Fruit fly (Drosophila melanogaster) whole organism, embryonic: ENCODE measurements around the gene Sirup.
A peak's percentile ranks its signal among the peaks of the same experiment; 100 is the strongest.

Experiments used
- Aef1 ChIP-seq: fragments of 200-800 bp; sonication (Bioruptor generic); IDR thresholded peaks from 3 replicates; pipeline ENCODE4 v1.3.6; 2022; ENCODE audit warnings: missing biosample characterization, missing genetic modification characterization
- Asciz ChIP-seq: fragments of 200-800 bp; sonication (Bioruptor generic); optimal IDR thresholded peaks from 2 replicates; lab custom pipeline; 2017; ENCODE audit warnings: missing biosample characterization, mild to moderate bottlenecking, missing genetic modification characterization, missing genetic modification reagents
- BEAF-32 ChIP-seq: fragments of 200-800 bp; sonication (Bioruptor generic); optimal IDR thresholded peaks from 3 replicates; lab custom pipeline; 2017; ENCODE audit warnings: missing biosample characterization, missing genetic modification characterization, mild to moderate bottlenecking, moderate library complexity, missing genetic modification reagents
- Bgb ChIP-seq: fragments of 200-800 bp; sonication (Bioruptor generic); IDR thresholded peaks from 2 replicates; pipeline ENCODE4 v1.3.6; 2022; ENCODE audit warnings: missing biosample characterization, missing genetic modification characterization; ENCODE audit not compliant: partially characterized antibody
- C15 ChIP-seq: fragments of 200-800 bp; sonication (Bioruptor generic); IDR thresholded peaks from 3 replicates; pipeline ENCODE4 v1.3.6; 2022; ENCODE audit warnings: missing biosample characterization, missing genetic modification characterization
- CG11504 ChIP-seq: fragments of 200-800 bp; sonication (Bioruptor generic); optimal IDR thresholded peaks from 3 replicates; lab custom pipeline; 2019; ENCODE audit warnings: missing biosample characterization, mild to moderate bottlenecking, missing genetic modification characterization, moderate library complexity
- CG12155 ChIP-seq: fragments of 200-800 bp; sonication (Bioruptor generic); optimal IDR thresholded peaks from 3 replicates; lab custom pipeline; 2016; ENCODE audit warnings: missing biosample characterization, missing genetic modification characterization
- CG13424 ChIP-seq: fragments of 200-800 bp; sonication (Bioruptor generic); optimal IDR thresholded peaks from 2 replicates; lab custom pipeline; 2019; ENCODE audit warnings: missing biosample characterization, mild to moderate bottlenecking, missing genetic modification characterization, moderate library complexity
- CG14050 ChIP-seq: fragments of 200-800 bp; sonication (Bioruptor generic); IDR thresholded peaks from 3 replicates; pipeline ENCODE4 v1.3.6; 2022; ENCODE audit warnings: missing biosample characterization, missing genetic modification characterization
- CG15011 ChIP-seq: fragments of 200-800 bp; sonication (Bioruptor generic); optimal IDR thresholded peaks from 3 replicates; lab custom pipeline; 2018; ENCODE audit warnings: missing biosample characterization, mild to moderate bottlenecking, missing genetic modification characterization
- CG16815 ChIP-seq: fragments of 200-800 bp; sonication (Bioruptor generic); optimal IDR thresholded peaks from 3 replicates; lab custom pipeline; 2017; ENCODE audit warnings: missing biosample characterization, mild to moderate bottlenecking, missing genetic modification characterization
- CG17359 ChIP-seq: fragments of 200-800 bp; sonication (Bioruptor generic); optimal IDR thresholded peaks from 3 replicates; lab custom pipeline; 2018; ENCODE audit warnings: missing biosample characterization, mild to moderate bottlenecking, missing genetic modification characterization, moderate library complexity
- CG17829 ChIP-seq: fragments of 200-800 bp; optimal IDR thresholded peaks from 2 replicates; lab custom pipeline; 2019; ENCODE audit warnings: missing biosample characterization, mild to moderate bottlenecking, missing genetic modification characterization, moderate library complexity
- CG18619 ChIP-seq: fragments of 200-800 bp; sonication (Bioruptor generic); optimal IDR thresholded peaks from 3 replicates; lab custom pipeline; 2017; ENCODE audit warnings: missing biosample characterization, mild to moderate bottlenecking, missing genetic modification characterization
- CG2120 ChIP-seq: fragments of 200-800 bp; sonication (Bioruptor generic); optimal IDR thresholded peaks from 3 replicates; lab custom pipeline; 2016; ENCODE audit warnings: missing biosample characterization, missing genetic modification characterization
- CG2129 ChIP-seq: fragments of 200-800 bp; sonication (Bioruptor generic); IDR thresholded peaks from 2 replicates; pipeline ENCODE4 v1.3.6; 2022; ENCODE audit warnings: missing biosample characterization, missing genetic modification characterization; ENCODE audit not compliant: partially characterized antibody
- CG2875 ChIP-seq: fragments of 200-800 bp; sonication (Bioruptor generic); optimal IDR thresholded peaks from 2 replicates; lab custom pipeline; 2017; ENCODE audit warnings: missing biosample characterization, mild to moderate bottlenecking, missing genetic modification characterization, missing genetic modification reagents
- CG3163 ChIP-seq: fragments of 200-800 bp; sonication (Bioruptor generic); optimal IDR thresholded peaks from 3 replicates; lab custom pipeline; 2016; ENCODE audit warnings: missing biosample characterization, missing genetic modification characterization
- CG3726 ChIP-seq: fragments of 200-800 bp; sonication (Bioruptor generic); IDR thresholded peaks from 3 replicates; pipeline ENCODE4, ENCODE4 v1.3.6; 2022; ENCODE audit warnings: missing biosample characterization, missing genetic modification characterization
- CG4282 ChIP-seq: fragments of 200-800 bp; sonication (Bioruptor generic); optimal IDR thresholded peaks from 2 replicates; lab custom pipeline; 2016; ENCODE audit warnings: missing biosample characterization, missing genetic modification characterization
- CG4328 ChIP-seq: fragments of 200-800 bp; sonication (Bioruptor generic); optimal IDR thresholded peaks from 3 replicates; lab custom pipeline; 2017; ENCODE audit warnings: missing biosample characterization, missing genetic modification reagents, missing genetic modification characterization
- CG4360 ChIP-seq: fragments of 200-800 bp; sonication (Bioruptor generic); IDR thresholded peaks from 2 replicates; pipeline ENCODE4 v1.3.6; 2022; ENCODE audit warnings: missing biosample characterization, missing genetic modification characterization
- CG4707 ChIP-seq: fragments of 200-800 bp; sonication (Bioruptor generic); optimal IDR thresholded peaks from 2 replicates; lab custom pipeline; 2018; ENCODE audit warnings: missing biosample characterization, mild to moderate bottlenecking, missing genetic modification characterization, moderate library complexity
- CG6765 ChIP-seq: fragments of 200-800 bp; sonication (Bioruptor generic); optimal IDR thresholded peaks from 3 replicates; lab custom pipeline; 2017; ENCODE audit warnings: missing biosample characterization, mild to moderate bottlenecking, missing genetic modification characterization
- CG6813 ChIP-seq: fragments of 200-800 bp; sonication (Bioruptor generic); optimal IDR thresholded peaks from 2 replicates; lab custom pipeline; 2017; ENCODE audit warnings: missing biosample characterization, missing genetic modification characterization, mild to moderate bottlenecking, moderate library complexity, missing genetic modification reagents
- CG8089 ChIP-seq: fragments of 200-800 bp; sonication (Bioruptor generic); optimal IDR thresholded peaks from 3 replicates; lab custom pipeline; 2016; ENCODE audit warnings: missing biosample characterization, missing genetic modification characterization
- CTCF ChIP-seq: fragments of 200-800 bp; sonication (Bioruptor generic); optimal IDR thresholded peaks from 2 replicates; lab custom pipeline; 2017; ENCODE audit warnings: missing biosample characterization, mild to moderate bottlenecking, missing genetic modification characterization, moderate library complexity
- Deaf1 ChIP-seq: fragments of 200-800 bp; optimal IDR thresholded peaks from 3 replicates; lab custom pipeline; 2019; ENCODE audit warnings: missing biosample characterization, mild to moderate bottlenecking, missing genetic modification characterization, moderate library complexity
- E2f1 ChIP-seq: fragments of 200-800 bp; sonication (Bioruptor generic); IDR thresholded peaks from 2 replicates; pipeline ENCODE4 v1.3.6; 2022; ENCODE audit warnings: missing biosample characterization, missing genetic modification characterization
- Fer1 ChIP-seq: fragments of 200-800 bp; sonication (Bioruptor generic); optimal IDR thresholded peaks from 2 replicates; lab custom pipeline; 2017; ENCODE audit warnings: missing biosample characterization, mild to moderate bottlenecking, missing genetic modification characterization
- HLH4C ChIP-seq: fragments of 200-800 bp; sonication (Bioruptor generic); IDR thresholded peaks from 3 replicates; pipeline ENCODE4 v1.3.6; 2022; ENCODE audit warnings: missing biosample characterization, missing genetic modification characterization; ENCODE audit not compliant: partially characterized antibody
- Hr39 ChIP-seq: fragments of >200 bp; optimal IDR thresholded peaks from 2 replicates; lab custom pipeline; 2017
- MBD-R2 ChIP-seq: fragments of 200-800 bp; sonication (Bioruptor generic); IDR thresholded peaks from 2 replicates; pipeline ENCODE4 v1.3.6; 2022; ENCODE audit warnings: missing biosample characterization, missing genetic modification characterization
- Meics ChIP-seq: fragments of 200-800 bp; sonication (Bioruptor generic); optimal IDR thresholded peaks from 2 replicates; lab custom pipeline; 2017; ENCODE audit warnings: missing biosample characterization, mild to moderate bottlenecking, missing genetic modification characterization
- Nf-YB ChIP-seq: fragments of 200-800 bp; sonication (Bioruptor generic); optimal IDR thresholded peaks from 3 replicates; lab custom pipeline; 2019; ENCODE audit warnings: missing biosample characterization, mild to moderate bottlenecking, missing genetic modification characterization, moderate library complexity
- Side ChIP-seq: fragments of 200-800 bp; sonication (Bioruptor generic); optimal IDR thresholded peaks from 2 replicates; lab custom pipeline; 2016; ENCODE audit warnings: missing biosample characterization, missing genetic modification characterization
- TFAM ChIP-seq: fragments of 200-800 bp; sonication (Bioruptor generic); optimal IDR thresholded peaks from 2 replicates; lab custom pipeline; 2017; ENCODE audit warnings: missing biosample characterization, missing genetic modification characterization, inconsistent platforms
- Usf ChIP-seq: fragments of 200-800 bp; sonication (Bioruptor generic); optimal IDR thresholded peaks from 2 replicates; lab custom pipeline; 2017; ENCODE audit warnings: missing genotype, missing biosample characterization, missing genetic modification characterization
- cad ChIP-seq: fragments of >200 bp; optimal IDR thresholded peaks from 2 replicates; lab custom pipeline; 2017; ENCODE audit warnings: missing biosample characterization, missing genetic modification characterization
- cwo ChIP-seq: fragments of 200-800 bp; sonication (Bioruptor generic); optimal IDR thresholded peaks from 3 replicates; lab custom pipeline; 2017; ENCODE audit warnings: missing biosample characterization, missing genetic modification characterization, mild to moderate bottlenecking, moderate library complexity, missing genetic modification reagents
- danr ChIP-seq: fragments of 200-800 bp; sonication (Bioruptor generic); IDR thresholded peaks from 2 replicates; pipeline ENCODE4 v1.3.6; 2022; ENCODE audit warnings: missing biosample characterization, missing genetic modification characterization
- en ChIP-seq: fragments of 200-800 bp; sonication (Bioruptor generic); optimal IDR thresholded peaks from 2 replicates; lab custom pipeline; 2016; ENCODE audit warnings: missing biosample characterization, missing genetic modification characterization
- fd64A ChIP-seq: fragments of 200-800 bp; sonication (Bioruptor generic); optimal IDR thresholded peaks from 3 replicates; lab custom pipeline; 2018; ENCODE audit warnings: missing biosample characterization, mild to moderate bottlenecking, missing genetic modification characterization
- ham ChIP-seq: fragments of 200-800 bp; sonication (Bioruptor generic); IDR thresholded peaks from 2 replicates; pipeline ENCODE4 v1.3.6; 2022; ENCODE audit warnings: missing biosample characterization, missing genetic modification characterization
- hth ChIP-seq: fragments of >200 bp; optimal IDR thresholded peaks from 2 replicates; lab custom pipeline; 2017; ENCODE audit warnings: inconsistent platforms
- jing ChIP-seq: fragments of 200-800 bp; sonication (Bioruptor generic); optimal IDR thresholded peaks from 2 replicates; lab custom pipeline; 2018; ENCODE audit warnings: missing biosample characterization, mild to moderate bottlenecking, missing genetic modification characterization
- ken ChIP-seq: fragments of 200-800 bp; sonication (Bioruptor generic); IDR thresholded peaks from 3 replicates; pipeline ENCODE4 v1.3.6; 2022; ENCODE audit warnings: missing biosample characterization, missing genetic modification characterization
- pita ChIP-seq: fragments of 200-800 bp; sonication (Bioruptor generic); optimal IDR thresholded peaks from 2 replicates; lab custom pipeline; 2017; ENCODE audit warnings: missing biosample characterization, mild to moderate bottlenecking, missing genetic modification characterization
- seq ChIP-seq: fragments of 200-800 bp; sonication (Bioruptor generic); IDR thresholded peaks from 2 replicates; pipeline ENCODE4 v1.3.6; 2022; ENCODE audit warnings: missing biosample characterization, missing genetic modification characterization
- tin ChIP-seq: fragments of 200-800 bp; sonication (Bioruptor generic); optimal IDR thresholded peaks from 3 replicates; lab custom pipeline; 2016; ENCODE audit warnings: missing biosample characterization, missing genetic modification characterization
- tio ChIP-seq: fragments of 200-800 bp; sonication (Bioruptor generic); optimal IDR thresholded peaks from 2 replicates; lab custom pipeline; 2017; ENCODE audit warnings: missing biosample characterization, missing genetic modification characterization, inconsistent platforms
- tx ChIP-seq: fragments of 200-800 bp; sonication (Bioruptor generic); optimal IDR thresholded peaks from 2 replicates; lab custom pipeline; 2016; ENCODE audit warnings: missing biosample characterization, missing genetic modification characterization
- wor ChIP-seq: fragments of 200-800 bp; sonication (Bioruptor generic); IDR thresholded peaks from 2 replicates; pipeline ENCODE4 v1.3.6; 2022; ENCODE audit warnings: missing biosample characterization, missing genetic modification characterization

Gene Sirup

dm6 chr2L:8030693-8031210 lies 32.1 kb downstream of the Sirup start, which contains the start of gene Cka (continued):
- TF ChIP-seq MBD-R2 (GFP tag; lab: Robert Waterston, UW) = peak; percentile 54; the same call in 1 of the 2 replicates
- TF ChIP-seq CG8089 (GFP tag; lab: Kevin White, UChicago) = no peak
- TF ChIP-seq CG6765 (GFP tag; lab: Kevin White, UChicago) = no peak
- TF ChIP-seq Aef1 = no peak
- TF ChIP-seq CG18619 (GFP tag; lab: Kevin White, UChicago) = no peak
- no peak for TF ChIP-seq cad (GFP tag; lab: Kevin White, UChicago)
- no peak for TF ChIP-seq wor (GFP tag; lab: Robert Waterston, UW)
- no peak for TF ChIP-seq danr (GFP tag; lab: Robert Waterston, UW)
- no peak for TF ChIP-seq CG14050 (GFP tag; lab: Robert Waterston, UW)
- TF ChIP-seq pita = no peak
- TF ChIP-seq tx (GFP tag; lab: Kevin White, UChicago) = no peak
- no peak for TF ChIP-seq Usf
- peak; percentile 18 for TF ChIP-seq CG13424 (tag; lab: Kevin White, UChicago)
- no peak for TF ChIP-seq CG6813 (GFP tag; lab: Kevin White, UChicago)
- peak; percentile 61; the same call in 1 of the 2 replicates for TF ChIP-seq Bgb (GFP tag; lab: Robert Waterston, UW)
- TF ChIP-seq fd64A = no peak
- no peak for TF ChIP-seq ken
- no peak for TF ChIP-seq HLH4C
- TF ChIP-seq CTCF (GFP tag; lab: Kevin White, UChicago) = no peak
- no peak for TF ChIP-seq C15 (GFP tag; lab: Robert Waterston, UW)
- TF ChIP-seq Hr39 (lab: Kevin White, UChicago) = no peak
- no peak for TF ChIP-seq CG16815 (GFP tag; lab: Kevin White, UChicago)
- no peak for TF ChIP-seq CG4707 (GFP tag; lab: Kevin White, UChicago)
- TF ChIP-seq Asciz (GFP tag; lab: Kevin White, UChicago) = no peak
- TF ChIP-seq cwo (GFP tag; lab: Kevin White, UChicago) = no peak
- no peak for TF ChIP-seq en (GFP tag; lab: Kevin White, UChicago)
- TF ChIP-seq E2f1 (GFP tag; lab: Robert Waterston, UW) = no peak
- no peak for TF ChIP-seq CG11504 (tag; lab: Kevin White, UChicago)
- no peak for TF ChIP-seq tin (GFP tag; lab: Kevin White, UChicago)
- no peak for TF ChIP-seq Meics (GFP tag; lab: Kevin White, UChicago)
- no peak for TF ChIP-seq Side (GFP tag; lab: Kevin White, UChicago)
- no peak for TF ChIP-seq seq (GFP tag; lab: Robert Waterston, UW)
- no peak for TF ChIP-seq jing (GFP tag; lab: Kevin White, UChicago)
- no peak for TF ChIP-seq ham (GFP tag; lab: Robert Waterston, UW)
- no peak for TF ChIP-seq CG2129
- peak; percentile 23 for TF ChIP-seq Deaf1 (tag; lab: Kevin White, UChicago)
- TF ChIP-seq CG4328 (GFP tag; lab: Kevin White, UChicago) = no peak
- TF ChIP-seq CG3163 (GFP tag; lab: Kevin White, UChicago) = no peak
- peak; percentile 17 for TF ChIP-seq CG17829 (tag; lab: Kevin White, UChicago)
- TF ChIP-seq CG12155 (GFP tag; lab: Kevin White, UChicago) = no peak
- peak; percentile 43 for TF ChIP-seq Fer1 (GFP tag; lab: Kevin White, UChicago)
- peak; percentile 25 for TF ChIP-seq BEAF-32 (GFP tag; lab: Kevin White, UChicago)
- no peak for TF ChIP-seq TFAM
- no peak for TF ChIP-seq CG15011 (GFP tag; lab: Kevin White, UChicago)
- TF ChIP-seq CG17359 (tag; lab: Kevin White, UChicago) = no peak
- no peak for TF ChIP-seq CG4360
- peak; percentile 17 for TF ChIP-seq CG4282 (GFP tag; lab: Kevin White, UChicago)
- peak; percentile 20 for TF ChIP-seq CG2875 (GFP tag; lab: Kevin White, UChicago)
- peak; percentile 75 for TF ChIP-seq Nf-YB
- TF ChIP-seq tio (GFP tag; lab: Kevin White, UChicago) = no peak
- no peak for TF ChIP-seq CG3726 (GFP tag; lab: Robert Waterston, UW)
- TF ChIP-seq CG2120 (GFP tag; lab: Kevin White, UChicago) = no peak
- no peak for TF ChIP-seq hth (lab: Kevin White, UChicago)
